Fruit fly (Drosophila melanogaster) whole organism, wandering third instar larva: Measurements from ENCODE around the gene CG11594.

ENCODE experiments used
- Abd-B ChIP-seq: fragments of >200 bp; optimal IDR thresholded peaks from 2 replicates; lab custom pipeline; 2017; ENCODE audit warnings: missing biosample characterization, missing genetic modification characterization
- HLH106 ChIP-seq: fragments of 200-800 bp; optimal IDR thresholded peaks from 3 replicates; lab custom pipeline; 2019; ENCODE audit warnings: missing biosample characterization, mild to moderate bottlenecking, missing genetic modification characterization, moderate library complexity
- Mio ChIP-seq: sonication (Bioruptor generic); optimal IDR thresholded peaks from 2 replicates; lab custom pipeline; 2016; ENCODE audit warnings: missing biosample characterization, missing genetic modification characterization
- N ChIP-seq: fragments of >200 bp; optimal IDR thresholded peaks from 2 replicates; lab custom pipeline; 2018; ENCODE audit warnings: missing biosample characterization, missing external identifiers, missing genetic modification characterization
- br ChIP-seq: fragments of 200-800 bp; sonication (Bioruptor generic); optimal IDR thresholded peaks from 2 replicates; lab custom pipeline; 2016; ENCODE audit warnings: missing biosample characterization, missing genetic modification characterization
- dsf ChIP-seq: sonication (Bioruptor generic); optimal IDR thresholded peaks from 2 replicates; lab custom pipeline; 2016; ENCODE audit warnings: missing biosample characterization, missing genetic modification characterization, borderline replicate concordance
- fru ChIP-seq: fragments of 200-800 bp; sonication (Bioruptor generic); optimal IDR thresholded peaks from 3 replicates; lab custom pipeline; 2016; ENCODE audit warnings: missing biosample characterization, mild to moderate bottlenecking, missing genetic modification characterization
- h ChIP-seq: fragments of 200-800 bp; sonication (Bioruptor generic); optimal IDR thresholded peaks from 3 replicates; lab custom pipeline; 2016; ENCODE audit warnings: missing biosample characterization, mild to moderate bottlenecking, missing genetic modification characterization
- lola ChIP-seq: fragments of >200 bp; optimal IDR thresholded peaks from 2 replicates; lab custom pipeline; 2017; ENCODE audit warnings: missing biosample characterization, missing genetic modification characterization
- pan ChIP-seq: fragments of >200 bp; optimal IDR thresholded peaks from 2 replicates; lab custom pipeline; 2017
- psq ChIP-seq: fragments of 200-800 bp; sonication (Bioruptor generic); optimal IDR thresholded peaks from 3 replicates; lab custom pipeline; 2017; ENCODE audit warnings: missing biosample characterization, mild to moderate bottlenecking, missing genetic modification characterization, moderate library complexity
- woc ChIP-seq: sonication (Bioruptor generic); optimal IDR thresholded peaks from 2 replicates; lab custom pipeline; 2016; ENCODE audit warnings: missing biosample characterization, mild to moderate bottlenecking, missing genetic modification characterization

dm6 chr3L:4070996-4071379 is 45.2 kb upstream of the CG11594 start:
- TF ChIP-seq lola, result no peak
- TF ChIP-seq fru (GFP tag; lab: Kevin White, UChicago), result no peak
- no peak for TF ChIP-seq woc (GFP tag; lab: Kevin White, UChicago)
- TF ChIP-seq h (GFP tag; lab: Kevin White, UChicago), result peak; percentile 84
- no peak for TF ChIP-seq psq (GFP tag; lab: Kevin White, UChicago)
- no peak for TF ChIP-seq Mio (GFP tag; lab: Kevin White, UChicago)
- TF ChIP-seq Abd-B (GFP tag; lab: Kevin White, UChicago), result no peak
- TF ChIP-seq N, result no peak
- no peak for TF ChIP-seq dsf (GFP tag; lab: Kevin White, UChicago)
- no peak for TF ChIP-seq pan
- peak; percentile 73 for TF ChIP-seq HLH106
- TF ChIP-seq br (GFP tag; lab: Kevin White, UChicago), result no peak
